Worm (Caenorhabditis elegans): ENCODE data around the gene acdh-2.

DNA sequence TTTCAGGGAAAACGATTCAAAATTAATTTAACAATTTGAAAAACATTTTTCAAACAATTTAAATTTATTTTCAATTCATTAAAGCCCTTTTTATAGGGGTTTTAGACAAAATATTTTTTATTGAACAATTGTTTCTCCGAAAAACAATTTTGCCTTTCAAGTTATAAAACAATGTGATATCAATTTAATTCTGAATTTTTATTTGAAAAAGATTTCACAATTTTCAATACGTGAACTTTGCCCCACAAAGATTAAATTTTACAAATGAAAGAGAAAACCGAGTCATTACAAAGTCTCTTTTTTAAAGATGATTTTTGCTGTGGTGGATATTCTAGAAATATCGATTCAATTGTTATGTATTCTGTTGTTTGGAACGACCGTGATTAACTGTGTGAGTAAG lies 28.4 kb downstream of the acdh-2 start, which contains the start of gene ZK177.2:
- TF ChIP-seq hlh-8 (tag; optimal IDR thresholded peaks at IDR 0.05) (no peak), ceh-48 (tag; optimal IDR thresholded peaks at IDR 0.05) (no peak), fkh-10 (GFP tag; optimal IDR thresholded peaks at IDR 0.05) (no peak), nhr-11 (tag; optimal IDR thresholded peaks at IDR 0.05) (no peak), tbx-2 (tag; optimal IDR thresholded peaks at IDR 0.05) (no peak), ama-1 (optimal IDR thresholded peaks at IDR 0.05) (no peak), eyg-1 (tag; optimal IDR thresholded peaks at IDR 0.05) (no peak), sox-4 (tag; optimal IDR thresholded peaks at IDR 0.05) (no peak), hlh-13 (GFP tag; optimal IDR thresholded peaks at IDR 0.05) (no peak), unc-55 (GFP tag; optimal IDR thresholded peaks at IDR 0.05) (no peak), sox-2 (GFP tag; IDR thresholded peaks at IDR 0.05) (no peak), pros-1 (tag; optimal IDR thresholded peaks at IDR 0.05) (no peak), ceh-45 (GFP tag; IDR thresholded peaks at IDR 0.05) (no peak)
